Worm (Caenorhabditis elegans) whole organism, L3 larva: Measurements from ENCODE around the gene C05B5.5.

Experiments used
- R02D3.7 ChIP-seq: fragments of 150-350 bp; optimal IDR thresholded peaks from 2 replicates; lab custom pipeline; 2014; ENCODE audit warnings: missing biosample characterization, missing genetic modification characterization
- ZK546.5 ChIP-seq: sonication (generic microtip); optimal IDR thresholded peaks from 2 replicates; lab custom pipeline; 2017; ENCODE audit warnings: missing biosample characterization, missing genetic modification characterization
- aly-2 ChIP-seq: fragments of 150-350 bp; optimal IDR thresholded peaks from 2 replicates; lab custom pipeline; 2014; ENCODE audit warnings: missing biosample characterization, missing genetic modification characterization
- ama-1 ChIP-seq: fragments of 150-350 bp; optimal IDR thresholded peaks from 2 replicates; lab custom pipeline; 2018
- ceh-16 ChIP-seq: sonication (generic microtip); optimal IDR thresholded peaks from 2 replicates; lab custom pipeline; 2017; ENCODE audit warnings: missing biosample characterization, missing genetic modification characterization
- ceh-28 ChIP-seq: fragments of 150-350 bp; optimal IDR thresholded peaks from 2 replicates; lab custom pipeline; 2014; ENCODE audit warnings: missing biosample characterization, missing genetic modification reagents, missing genetic modification characterization
- ceh-82 ChIP-seq: fragments of 150-350 bp; optimal IDR thresholded peaks from 2 replicates; lab custom pipeline; 2014; ENCODE audit warnings: missing biosample characterization, missing genetic modification characterization
- ceh-9 ChIP-seq: sonication (generic microtip); optimal IDR thresholded peaks from 2 replicates; lab custom pipeline; 2018; ENCODE audit warnings: missing biosample characterization, missing genetic modification characterization
- daf-12 ChIP-seq: fragments of 150-350 bp; optimal IDR thresholded peaks from 2 replicates; lab custom pipeline; 2014; ENCODE audit warnings: missing biosample characterization, missing genetic modification reagents, missing genetic modification characterization
- egl-27 ChIP-seq: sonication (generic microtip); optimal IDR thresholded peaks from 4 replicates; lab custom pipeline; 2017; ENCODE audit warnings: missing biosample characterization, missing genetic modification reagents, missing genetic modification characterization
- egl-5 ChIP-seq: fragments of 150-350 bp; optimal IDR thresholded peaks from 2 replicates; lab custom pipeline; 2017; ENCODE audit warnings: missing biosample characterization, missing genetic modification reagents, missing genetic modification characterization, inconsistent platforms
- elt-1 ChIP-seq: fragments of 150-350 bp; optimal IDR thresholded peaks from 2 replicates; lab custom pipeline; 2014; ENCODE audit warnings: missing biosample characterization, missing genetic modification characterization
- elt-2 ChIP-seq: sonication (generic microtip); optimal IDR thresholded peaks from 2 replicates; lab custom pipeline; 2016; ENCODE audit warnings: missing genetic modification reagents, mild to moderate bottlenecking, missing genetic modification characterization, missing compliant biosample characterization
- elt-3 ChIP-seq, 3 experiments: fragments of 150-350 bp in 1 of 3; sonication (generic microtip) in 2 of 3; optimal IDR thresholded peaks; 2 replicates in 2 of 3; 4 replicates in 1 of 3; lab custom pipeline; 2014 to 2017; ENCODE audit warnings: missing biosample characterization in 3 of 3, missing genetic modification characterization in 3 of 3
- eor-1 ChIP-seq, 2 experiments: fragments of 150-350 bp; optimal IDR thresholded peaks; 2 replicates each; lab custom pipeline; 2014 to 2018; ENCODE audit warnings: missing biosample characterization in 2 of 2, missing genetic modification characterization in 2 of 2
- fkh-10 ChIP-seq: sonication (generic microtip); optimal IDR thresholded peaks from 2 replicates; lab custom pipeline; 2017; ENCODE audit warnings: missing biosample characterization, missing genetic modification reagents, missing genetic modification characterization
- fkh-2 ChIP-seq: fragments of 150-350 bp; optimal IDR thresholded peaks from 2 replicates; lab custom pipeline; 2014; ENCODE audit warnings: missing biosample characterization, missing genetic modification reagents, missing genetic modification characterization
- fos-1 ChIP-seq: fragments of 150-350 bp; optimal IDR thresholded peaks from 2 replicates; lab custom pipeline; 2014; ENCODE audit warnings: missing biosample characterization, missing genetic modification characterization
- hmg-11 ChIP-seq: sonication (generic microtip); optimal IDR thresholded peaks from 2 replicates; lab custom pipeline; 2016; ENCODE audit warnings: missing genetic modification characterization, missing compliant biosample characterization
- lin-15B ChIP-seq: fragments of 150-350 bp; optimal IDR thresholded peaks from 2 replicates; lab custom pipeline; 2014; ENCODE audit warnings: missing biosample characterization, missing genetic modification characterization
- lin-39 ChIP-seq: fragments of 150-350 bp; optimal IDR thresholded peaks from 2 replicates; lab custom pipeline; 2018; ENCODE audit warnings: missing biosample characterization, missing genetic modification reagents, missing genetic modification characterization
- lsy-12 ChIP-seq: sonication (generic microtip); optimal IDR thresholded peaks from 2 replicates; lab custom pipeline; 2016; ENCODE audit warnings: mild to moderate bottlenecking, missing genetic modification characterization, missing compliant biosample characterization
- mdl-1 ChIP-seq: fragments of 150-350 bp; optimal IDR thresholded peaks from 2 replicates; lab custom pipeline; 2014; ENCODE audit warnings: missing biosample characterization, missing genetic modification characterization
- mml-1 ChIP-seq: fragments of 150-350 bp; sonication (generic microtip); optimal IDR thresholded peaks from 3 replicates; lab custom pipeline; 2014; ENCODE audit warnings: missing biosample characterization, missing genetic modification characterization
- nfya-1 ChIP-seq: sonication (generic microtip); optimal IDR thresholded peaks from 2 replicates; lab custom pipeline; 2017; ENCODE audit warnings: missing genetic modification characterization, mild to moderate bottlenecking, missing compliant biosample characterization, antibody characterized with exemption, moderate library complexity; ENCODE audit not compliant: insufficient read depth
- nhr-11 ChIP-seq: fragments of 150-350 bp; optimal IDR thresholded peaks from 2 replicates; lab custom pipeline; 2014; ENCODE audit warnings: missing biosample characterization, missing genetic modification characterization
- nhr-12 ChIP-seq: fragments of 150-350 bp; optimal IDR thresholded peaks from 2 replicates; lab custom pipeline; 2014; ENCODE audit warnings: missing biosample characterization, missing genetic modification characterization
- nhr-23 ChIP-seq: fragments of 150-350 bp; optimal IDR thresholded peaks from 2 replicates; lab custom pipeline; 2014; ENCODE audit warnings: missing biosample characterization, missing genetic modification reagents, missing genetic modification characterization
- nhr-25 ChIP-seq: sonication (generic microtip); optimal IDR thresholded peaks from 2 replicates; lab custom pipeline; 2017; ENCODE audit warnings: missing biosample characterization, missing genetic modification characterization
- nhr-28 ChIP-seq: fragments of 150-350 bp; optimal IDR thresholded peaks from 2 replicates; lab custom pipeline; 2014; ENCODE audit warnings: missing biosample characterization, missing genetic modification characterization
- nhr-76 ChIP-seq: fragments of 150-350 bp; sonication (generic microtip); optimal IDR thresholded peaks from 5 replicates; lab custom pipeline; 2014; ENCODE audit warnings: missing biosample characterization, missing genetic modification characterization
- pha-4 ChIP-seq: fragments of 150-350 bp; optimal IDR thresholded peaks from 2 replicates; lab custom pipeline; 2014; ENCODE audit warnings: missing biosample characterization, missing genetic modification reagents, missing genetic modification characterization
- sea-2 ChIP-seq: fragments of 150-350 bp; sonication (generic microtip); optimal IDR thresholded peaks from 4 replicates; lab custom pipeline; 2014; ENCODE audit warnings: missing biosample characterization, missing genetic modification reagents, missing genetic modification characterization
- skn-1 ChIP-seq: fragments of 150-350 bp; optimal IDR thresholded peaks from 2 replicates; lab custom pipeline; 2014; ENCODE audit warnings: missing biosample characterization, missing genetic modification characterization
- snpc-4 ChIP-seq: fragments of 150-350 bp; optimal IDR thresholded peaks from 2 replicates; lab custom pipeline; 2014; ENCODE audit warnings: missing biosample characterization, missing genetic modification characterization
- tbx-2 ChIP-seq: sonication (generic microtip); optimal IDR thresholded peaks from 2 replicates; lab custom pipeline; 2016; ENCODE audit warnings: mild to moderate bottlenecking, missing genetic modification characterization, missing compliant biosample characterization
- unc-62 ChIP-seq: fragments of 150-350 bp; sonication (generic microtip); optimal IDR thresholded peaks from 4 replicates; lab custom pipeline; 2014; ENCODE audit warnings: missing biosample characterization, missing genetic modification reagents, missing genetic modification characterization
- zag-1 ChIP-seq: fragments of 150-350 bp; optimal IDR thresholded peaks from 2 replicates; lab custom pipeline; 2014; ENCODE audit warnings: missing biosample characterization, missing genetic modification characterization
- ztf-11 ChIP-seq: fragments of 150-350 bp; optimal IDR thresholded peaks from 2 replicates; lab custom pipeline; 2014; ENCODE audit warnings: missing biosample characterization, missing genetic modification characterization
- ztf-4 ChIP-seq: fragments of 150-350 bp; optimal IDR thresholded peaks from 2 replicates; lab custom pipeline; 2014; ENCODE audit warnings: missing biosample characterization, missing genetic modification characterization

Gene C05B5.5

ce11 chrIII:10006734-10007348, 5.7 kb downstream of the C05B5.5 start, which contains the start of gene C05B5.8:
TSS of gene C05B5.8 (minus strand) at chrIII:10006784.
- TF ChIP-seq zag-1 (tag; lab: Kevin White, UChicago) (no peak), elt-2 (tag; lab: Kevin White, UChicago) (no peak), nfya-1 (tag; lab: Kevin White, UChicago) (no peak), fos-1 (tag; lab: Kevin White, UChicago) (no peak), ceh-9 (no peak), ztf-11 (tag; lab: Kevin White, UChicago) (no peak), lin-39 (tag; lab: Kevin White, UChicago) (no peak), lin-15B (tag; lab: Kevin White, UChicago) (no peak), nhr-25 (peak; percentile 91), pha-4 (tag; lab: Kevin White, UChicago) (no peak), mml-1 (tag; lab: Kevin White, UChicago) (no peak), unc-62 (GFP tag; lab: Kevin White, UChicago) (no peak), ZK546.5 (tag; lab: Kevin White, UChicago) (no peak), nhr-76 (tag; lab: Kevin White, UChicago) (no peak), eor-1 (tag; optimal IDR thresholded peaks at IDR 0.05; lab: Kevin White, UChicago) (no peak), hmg-11 (no peak), nhr-23 (tag; lab: Kevin White, UChicago) (peak; percentile 73), ztf-4 (tag; lab: Kevin White, UChicago) (no peak), fkh-10 (GFP tag; lab: Kevin White, UChicago) (no peak), elt-3 (tag; optimal IDR thresholded peaks at IDR 0.05; lab: Kevin White, UChicago) (no peak), elt-1 (tag; lab: Kevin White, UChicago) (peak; percentile 83), nhr-28 (tag; lab: Kevin White, UChicago) (no peak), egl-5 (tag; lab: Kevin White, UChicago) (no peak), R02D3.7 (tag; lab: Kevin White, UChicago) (no peak), ceh-16 (no peak), egl-27 (tag; lab: Kevin White, UChicago) (no peak), ceh-28 (tag; lab: Kevin White, UChicago) (peak; percentile 34), fkh-2 (tag; lab: Kevin White, UChicago) (no peak), tbx-2 (tag; lab: Kevin White, UChicago) (no peak), nhr-12 (tag; lab: Kevin White, UChicago) (no peak), mdl-1 (no peak), nhr-11 (tag; lab: Kevin White, UChicago) (no peak)

DNA sequence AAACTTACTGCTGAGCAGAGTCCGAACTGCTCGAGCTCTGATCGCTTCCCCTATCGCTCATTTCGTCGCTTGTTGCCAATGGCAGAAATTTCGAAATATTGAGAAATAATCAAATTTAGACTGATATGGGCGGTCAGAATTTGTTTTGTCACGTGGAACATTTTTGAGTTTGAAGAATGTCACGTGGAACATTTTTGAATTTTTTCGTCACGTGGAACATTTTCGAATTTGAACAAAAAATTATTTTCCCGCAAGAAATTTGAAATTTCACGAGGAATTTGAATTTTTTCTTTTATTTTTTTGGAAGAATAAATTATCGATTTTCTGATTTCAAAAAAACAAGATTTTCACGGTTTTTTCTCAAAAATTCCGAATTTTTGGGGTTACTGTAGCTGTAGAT, 9.0 kb downstream of the C05B5.5 start, which contains the start of gene fbxa-155:
Gene fbxa-155 (minus strand): TSS at position 101 of the 400 bp plus-strand sequence.
- TF ChIP-seq egl-27 (tag; lab: Kevin White, UChicago) (no peak), fkh-2 (tag; lab: Kevin White, UChicago) (no peak), nhr-25 (no peak), ceh-28 (tag; lab: Kevin White, UChicago) (no peak)
- TF ChIP-seq, all 47 proteins: peak for 0

DNA sequence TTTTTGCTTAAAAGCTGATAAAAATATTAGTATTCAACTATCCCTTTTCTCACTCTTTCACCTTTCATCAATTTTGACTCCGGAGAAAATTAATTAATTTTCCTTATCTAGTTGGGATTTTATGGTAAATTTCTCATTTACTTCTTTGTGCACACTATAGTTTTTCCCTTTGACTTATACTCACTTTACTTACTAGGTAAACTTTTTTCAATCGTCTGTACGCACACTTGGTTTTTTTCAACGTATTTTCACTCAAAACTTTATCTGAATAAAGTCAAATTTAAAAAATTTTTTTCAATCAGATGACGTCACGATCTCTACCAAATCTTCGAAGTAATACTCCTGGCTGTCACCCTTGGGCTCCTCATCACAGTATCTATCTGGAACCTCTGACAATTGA, 11.0 kb downstream of the C05B5.5 start, which contains the start of gene C05B5.16:
Gene C05B5.16 (plus strand): TSS at position 301 of the 400 bp plus-strand sequence.
- TF ChIP-seq pha-4 (tag; lab: Kevin White, UChicago) = no peak
- TF ChIP-seq hmg-11 = no peak
- TF ChIP-seq skn-1 = no peak
- TF ChIP-seq lsy-12 (tag; lab: Kevin White, UChicago) = no peak
- TF ChIP-seq ama-1 (lab: Kevin White, UChicago) = no peak
- no peak for TF ChIP-seq ceh-16
- no peak for TF ChIP-seq ceh-82 (tag; lab: Kevin White, UChicago)
- TF ChIP-seq nhr-25 = no peak
- no peak for TF ChIP-seq snpc-4 (tag; lab: Kevin White, UChicago)
- TF ChIP-seq nhr-12 (tag; lab: Kevin White, UChicago) = no peak
- no peak for TF ChIP-seq sea-2 (GFP tag; lab: Kevin White, UChicago)
- no peak for TF ChIP-seq daf-12
- TF ChIP-seq aly-2 (tag; lab: Kevin White, UChicago) = no peak
- no peak for TF ChIP-seq ztf-11 (tag; lab: Kevin White, UChicago)
